Fruit fly (Drosophila melanogaster): ENCODE measurements around the gene Naa30B.

dm6 chr3L:1502086-1502893 is 30.4 kb upstream of the Naa30B start, which contains the start of the genes hfp and Psa:
- no peak for TF ChIP-seq CTCF (optimal IDR thresholded peaks at IDR 0.05)
- no peak for TF ChIP-seq CG8478 (optimal IDR thresholded peaks at IDR 0.05)

Data from S2 (cell line).